Fruit fly (Drosophila melanogaster) whole organism, embryonic: ENCODE data around the gene CG14110.

ENCODE experiments used
- ATbp ChIP-seq: fragments of 200-800 bp; sonication (Bioruptor generic); optimal IDR thresholded peaks from 2 replicates; lab custom pipeline; 2017; ENCODE audit warnings: missing biosample characterization, mild to moderate bottlenecking, missing genetic modification characterization, missing genetic modification reagents
- BtbVII ChIP-seq: fragments of 200-800 bp; sonication (Bioruptor generic); optimal IDR thresholded peaks from 3 replicates; lab custom pipeline; 2017; ENCODE audit warnings: missing biosample characterization, mild to moderate bottlenecking, missing genetic modification characterization
- CG1024 ChIP-seq: fragments of 200-800 bp; sonication (Bioruptor generic); IDR thresholded peaks from 2 replicates; pipeline ENCODE4 v1.3.6; 2022; ENCODE audit warnings: missing biosample characterization, missing genetic modification characterization
- CG11093 ChIP-seq: fragments of 200-800 bp; sonication (Bioruptor generic); IDR thresholded peaks from 3 replicates; pipeline ENCODE4 v1.3.6; 2022; ENCODE audit warnings: missing biosample characterization, missing genetic modification characterization
- CG12071 ChIP-seq: fragments of 200-800 bp; sonication (Bioruptor generic); optimal IDR thresholded peaks from 3 replicates; lab custom pipeline; 2018; ENCODE audit warnings: missing biosample characterization, mild to moderate bottlenecking, missing genetic modification characterization
- CG14441 ChIP-seq: fragments of 200-800 bp; sonication (Bioruptor generic); IDR thresholded peaks from 2 replicates; pipeline ENCODE4 v1.3.6; 2022; ENCODE audit warnings: missing biosample characterization, missing genetic modification characterization
- CG14667 ChIP-seq: fragments of 200-800 bp; sonication (Bioruptor generic); IDR thresholded peaks from 2 replicates; pipeline ENCODE4 v1.3.6; 2022; ENCODE audit warnings: missing biosample characterization, missing genetic modification characterization
- CG15696 ChIP-seq: fragments of 200-800 bp; sonication (Bioruptor generic); optimal IDR thresholded peaks from 2 replicates; lab custom pipeline; 2019; ENCODE audit warnings: missing biosample characterization, mild to moderate bottlenecking, missing genetic modification characterization, moderate library complexity
- CG1832 ChIP-seq: fragments of 200-800 bp; sonication (Bioruptor generic); optimal IDR thresholded peaks from 2 replicates; lab custom pipeline; 2017; ENCODE audit warnings: missing biosample characterization, mild to moderate bottlenecking, missing genetic modification characterization, inconsistent platforms
- CG2129 ChIP-seq: fragments of 200-800 bp; sonication (Bioruptor generic); IDR thresholded peaks from 2 replicates; pipeline ENCODE4 v1.3.6; 2022; ENCODE audit warnings: missing biosample characterization, missing genetic modification characterization; ENCODE audit not compliant: partially characterized antibody
- CG31365 ChIP-seq: fragments of 200-800 bp; sonication (Bioruptor generic); optimal IDR thresholded peaks from 2 replicates; lab custom pipeline; 2018; ENCODE audit warnings: missing biosample characterization, mild to moderate bottlenecking, missing genetic modification characterization
- CG3163 ChIP-seq: fragments of 200-800 bp; sonication (Bioruptor generic); optimal IDR thresholded peaks from 3 replicates; lab custom pipeline; 2016; ENCODE audit warnings: missing biosample characterization, missing genetic modification characterization
- CG3726 ChIP-seq: fragments of 200-800 bp; sonication (Bioruptor generic); IDR thresholded peaks from 3 replicates; pipeline ENCODE4, ENCODE4 v1.3.6; 2022; ENCODE audit warnings: missing biosample characterization, missing genetic modification characterization
- CG3838 ChIP-seq: fragments of 200-800 bp; sonication (Bioruptor generic); optimal IDR thresholded peaks from 3 replicates; lab custom pipeline; 2016; ENCODE audit warnings: missing biosample characterization, missing genetic modification characterization
- CG3847 ChIP-seq: fragments of 200-800 bp; sonication (Bioruptor generic); IDR thresholded peaks from 2 replicates; pipeline ENCODE4 v1.3.6; 2022; ENCODE audit warnings: missing biosample characterization, missing genetic modification characterization
- CG42726 ChIP-seq: fragments of 200-800 bp; sonication (Bioruptor generic); IDR thresholded peaks from 2 replicates; pipeline ENCODE4 v1.3.6; 2022; ENCODE audit warnings: missing biosample characterization, missing genetic modification characterization; ENCODE audit not compliant: partially characterized antibody
- CG43689 ChIP-seq: fragments of 200-800 bp; sonication (Bioruptor generic); IDR thresholded peaks from 2 replicates; pipeline ENCODE4 v1.3.6; 2022; ENCODE audit warnings: missing biosample characterization, missing genetic modification characterization
- CG4820 ChIP-seq: fragments of 200-800 bp; sonication (Bioruptor generic); optimal IDR thresholded peaks from 3 replicates; lab custom pipeline; 2016; ENCODE audit warnings: missing biosample characterization, missing genetic modification characterization
- CG6813 ChIP-seq: fragments of 200-800 bp; sonication (Bioruptor generic); optimal IDR thresholded peaks from 2 replicates; lab custom pipeline; 2017; ENCODE audit warnings: missing biosample characterization, missing genetic modification characterization, mild to moderate bottlenecking, moderate library complexity, missing genetic modification reagents
- CG7357 ChIP-seq: fragments of 200-800 bp; sonication (Bioruptor generic); IDR thresholded peaks from 3 replicates; pipeline ENCODE4 v1.3.6; 2022; ENCODE audit warnings: missing biosample characterization, missing genetic modification characterization
- CoRest ChIP-seq: fragments of 200-800 bp; sonication (Bioruptor generic); optimal IDR thresholded peaks from 3 replicates; lab custom pipeline; 2018; ENCODE audit warnings: missing biosample characterization, mild to moderate bottlenecking, missing genetic modification characterization, moderate library complexity
- CrebB ChIP-seq: fragments of 200-800 bp; sonication (Bioruptor generic); optimal IDR thresholded peaks from 3 replicates; lab custom pipeline; 2018; ENCODE audit warnings: missing biosample characterization, mild to moderate bottlenecking, missing genetic modification characterization
- Drgx ChIP-seq: fragments of 200-800 bp; sonication (Bioruptor generic); IDR thresholded peaks from 2 replicates; pipeline ENCODE4 v1.3.6; 2022; ENCODE audit warnings: missing biosample characterization, missing genetic modification characterization
- Hey ChIP-seq: fragments of 200-800 bp; sonication (Bioruptor generic); optimal IDR thresholded peaks from 3 replicates; lab custom pipeline; 2018; ENCODE audit warnings: missing biosample characterization, mild to moderate bottlenecking, missing genetic modification characterization
- Hmr ChIP-seq: fragments of 200-800 bp; sonication (Bioruptor generic); optimal IDR thresholded peaks from 3 replicates; lab custom pipeline; 2017; ENCODE audit warnings: mild to moderate bottlenecking, missing biosample characterization, missing genetic modification reagents, missing genetic modification characterization
- Hr3 ChIP-seq: fragments of 200-800 bp; sonication (Bioruptor generic); optimal IDR thresholded peaks from 3 replicates; lab custom pipeline; 2016; ENCODE audit warnings: missing biosample characterization, missing genetic modification characterization
- MBD-R2 ChIP-seq: fragments of 200-800 bp; sonication (Bioruptor generic); IDR thresholded peaks from 2 replicates; pipeline ENCODE4 v1.3.6; 2022; ENCODE audit warnings: missing biosample characterization, missing genetic modification characterization
- MESR4 ChIP-seq: fragments of 200-800 bp; sonication (Bioruptor generic); optimal IDR thresholded peaks from 2 replicates; lab custom pipeline; 2018; ENCODE audit warnings: missing biosample characterization, mild to moderate bottlenecking, missing genetic modification characterization, moderate library complexity
- Sox102F ChIP-seq: fragments of 200-800 bp; sonication (Bioruptor generic); optimal IDR thresholded peaks from 2 replicates; lab custom pipeline; 2018; ENCODE audit warnings: missing biosample characterization, mild to moderate bottlenecking, missing genetic modification characterization, moderate library complexity
- Tbp ChIP-seq: fragments of >200 bp; optimal IDR thresholded peaks from 2 replicates; lab custom pipeline; 2018; ENCODE audit warnings: missing biosample characterization, missing genetic modification characterization
- al ChIP-seq: fragments of 200-800 bp; sonication (Bioruptor generic); IDR thresholded peaks from 2 replicates; pipeline ENCODE4 v1.3.6; 2022; ENCODE audit warnings: missing biosample characterization, missing genetic modification characterization
- amos ChIP-seq: fragments of 200-800 bp; sonication (Bioruptor generic); IDR thresholded peaks from 2 replicates; pipeline ENCODE4 v1.3.6; 2022; ENCODE audit warnings: missing biosample characterization, missing genetic modification characterization; ENCODE audit not compliant: partially characterized antibody
- ap ChIP-seq: fragments of 200-800 bp; sonication (Bioruptor generic); IDR thresholded peaks from 2 replicates; pipeline ENCODE4 v1.3.6; 2022; ENCODE audit warnings: missing biosample characterization, missing genetic modification characterization
- ase ChIP-seq: fragments of 200-800 bp; sonication (Bioruptor generic); IDR thresholded peaks from 3 replicates; pipeline ENCODE4 v1.3.6; 2022; ENCODE audit warnings: missing biosample characterization, missing genetic modification characterization
- ato ChIP-seq: fragments of 200-800 bp; sonication (Bioruptor generic); IDR thresholded peaks from 2 replicates; pipeline ENCODE4 v1.3.6; 2022; ENCODE audit warnings: missing biosample characterization, missing genetic modification characterization; ENCODE audit not compliant: partially characterized antibody
- bcd ChIP-seq: fragments of 200-800 bp; sonication (Bioruptor generic); optimal IDR thresholded peaks from 2 replicates; lab custom pipeline; 2017; ENCODE audit warnings: missing biosample characterization, mild to moderate bottlenecking, missing genetic modification characterization
- cad ChIP-seq: fragments of >200 bp; optimal IDR thresholded peaks from 2 replicates; lab custom pipeline; 2017; ENCODE audit warnings: missing biosample characterization, missing genetic modification characterization
- cwo ChIP-seq: fragments of 200-800 bp; sonication (Bioruptor generic); optimal IDR thresholded peaks from 3 replicates; lab custom pipeline; 2017; ENCODE audit warnings: missing biosample characterization, missing genetic modification characterization, mild to moderate bottlenecking, moderate library complexity, missing genetic modification reagents
- dan ChIP-seq: fragments of 200-800 bp; sonication (Bioruptor generic); IDR thresholded peaks from 2 replicates; pipeline ENCODE4 v1.3.6; 2022; ENCODE audit warnings: missing biosample characterization, missing genetic modification characterization
- danr ChIP-seq: fragments of 200-800 bp; sonication (Bioruptor generic); IDR thresholded peaks from 2 replicates; pipeline ENCODE4 v1.3.6; 2022; ENCODE audit warnings: missing biosample characterization, missing genetic modification characterization
- dati ChIP-seq: fragments of 200-800 bp; sonication (Bioruptor generic); IDR thresholded peaks from 2 replicates; pipeline ENCODE4 v1.3.6; 2022; ENCODE audit warnings: missing biosample characterization, missing genetic modification characterization
- dimm ChIP-seq: fragments of 200-800 bp; sonication (Bioruptor generic); IDR thresholded peaks from 2 replicates; pipeline ENCODE4 v1.3.6; 2022; ENCODE audit warnings: missing biosample characterization, missing genetic modification characterization
- dm ChIP-seq: fragments of 200-800 bp; sonication (Bioruptor generic); optimal IDR thresholded peaks from 3 replicates; lab custom pipeline; 2016; ENCODE audit warnings: missing biosample characterization, missing genetic modification characterization
- gcm ChIP-seq: fragments of 200-800 bp; sonication (Bioruptor generic); optimal IDR thresholded peaks from 2 replicates; lab custom pipeline; 2019; ENCODE audit warnings: missing biosample characterization, mild to moderate bottlenecking, missing genetic modification characterization, moderate library complexity
- gro ChIP-seq: fragments of 200-800 bp; sonication (Bioruptor generic); optimal IDR thresholded peaks from 2 replicates; lab custom pipeline; 2016; ENCODE audit warnings: missing biosample characterization, missing genetic modification characterization
- ind ChIP-seq: fragments of 200-800 bp; sonication (Bioruptor generic); optimal IDR thresholded peaks from 3 replicates; lab custom pipeline; 2016; ENCODE audit warnings: missing biosample characterization, missing genetic modification characterization
- klu ChIP-seq: fragments of 200-800 bp; sonication (Bioruptor generic); IDR thresholded peaks from 2 replicates; pipeline ENCODE4 v1.3.6; 2022; ENCODE audit warnings: missing biosample characterization, missing genetic modification characterization
- mam ChIP-seq: fragments of 200-800 bp; sonication (Bioruptor generic); optimal IDR thresholded peaks from 3 replicates; lab custom pipeline; 2016; ENCODE audit warnings: missing biosample characterization, missing genetic modification characterization
- scrt ChIP-seq: fragments of 200-800 bp; sonication (Bioruptor generic); optimal IDR thresholded peaks from 2 replicates; lab custom pipeline; 2018; ENCODE audit warnings: missing biosample characterization, mild to moderate bottlenecking, missing genetic modification characterization, moderate library complexity
- tio ChIP-seq: fragments of 200-800 bp; sonication (Bioruptor generic); optimal IDR thresholded peaks from 2 replicates; lab custom pipeline; 2017; ENCODE audit warnings: missing biosample characterization, missing genetic modification characterization, inconsistent platforms
- unpg ChIP-seq: fragments of 200-800 bp; sonication (Bioruptor generic); optimal IDR thresholded peaks from 3 replicates; lab custom pipeline; 2018; ENCODE audit warnings: missing biosample characterization, mild to moderate bottlenecking, missing genetic modification characterization, moderate library complexity

The CG14110 gene

DNA sequence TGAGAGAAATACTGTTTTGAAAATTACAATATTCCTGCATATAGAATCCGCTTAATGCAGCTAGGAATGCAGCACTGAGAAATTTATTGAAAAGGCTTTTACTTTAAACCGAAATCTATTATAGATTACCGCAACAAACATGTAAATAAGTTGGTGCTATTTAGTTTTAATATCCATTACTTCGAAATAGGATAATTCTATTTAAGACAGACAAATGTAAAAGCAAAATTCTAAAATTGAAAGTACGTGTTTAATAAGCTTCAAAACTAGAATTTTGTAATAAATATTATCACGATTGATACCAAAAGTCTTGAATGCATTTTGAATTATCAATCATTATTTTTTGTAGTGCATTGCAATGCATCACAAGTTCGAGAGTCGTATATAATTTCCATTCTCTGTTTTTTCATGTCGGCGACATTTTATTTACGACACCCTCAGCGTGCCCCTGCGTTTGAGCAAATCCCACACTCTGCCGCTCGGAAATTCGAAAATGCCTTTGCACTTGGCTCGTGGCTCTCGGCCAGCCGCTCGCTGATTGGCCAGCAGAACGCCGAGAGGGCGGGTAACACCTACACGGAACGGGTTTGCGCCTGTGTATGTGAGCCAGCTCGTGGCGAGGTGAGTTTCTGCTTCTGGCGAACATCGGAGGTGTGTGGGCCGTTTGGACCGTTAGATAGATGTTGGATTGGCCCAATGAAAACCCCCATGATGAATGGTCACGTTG, 18.7 kb downstream of the CG14110 start (continued):
- TF ChIP-seq CG7357 (GFP tag; lab: Robert Waterston, UW) (no peak), amos (GFP tag; lab: Robert Waterston, UW) (no peak), CG4820 (GFP tag; lab: Kevin White, UChicago) (peak; percentile 32), CG11093 (GFP tag; lab: Robert Waterston, UW) (no peak), CG42726 (GFP tag; lab: Robert Waterston, UW) (no peak), Drgx (GFP tag; lab: Robert Waterston, UW) (no peak), CG3163 (GFP tag; lab: Kevin White, UChicago) (no peak), cad (GFP tag; lab: Kevin White, UChicago) (peak; percentile 57), Sox102F (GFP tag; lab: Kevin White, UChicago) (peak; percentile 20), bcd (GFP tag; lab: Kevin White, UChicago) (peak; percentile 21), ato (GFP tag; lab: Robert Waterston, UW) (no peak), CG1832 (GFP tag; lab: Kevin White, UChicago) (no peak), tio (GFP tag; lab: Kevin White, UChicago) (peak; percentile 22), scrt (no peak), al (GFP tag; lab: Robert Waterston, UW) (no peak), MBD-R2 (GFP tag; lab: Robert Waterston, UW) (no peak), CG6813 (GFP tag; lab: Kevin White, UChicago) (no peak), CG14667 (no peak), Hr3 (no peak), CG14441 (GFP tag; lab: Robert Waterston, UW) (no peak), Hey (tag; lab: Kevin White, UChicago) (no peak), Tbp (GFP tag; lab: Kevin White, UChicago) (no peak), CG43689 (GFP tag; lab: Robert Waterston, UW) (no peak), MESR4 (GFP tag; lab: Kevin White, UChicago) (no peak), dm (GFP tag; lab: Kevin White, UChicago) (no peak), dati (GFP tag; lab: Robert Waterston, UW) (no peak), BtbVII (GFP tag; lab: Kevin White, UChicago) (no peak), unpg (GFP tag; lab: Kevin White, UChicago) (no peak), CG12071 (GFP tag; lab: Kevin White, UChicago) (no peak), gcm (GFP tag; lab: Kevin White, UChicago) (no peak), gro (GFP tag; lab: Kevin White, UChicago) (no peak), mam (GFP tag; lab: Kevin White, UChicago) (no peak), CoRest (no peak), CG1024 (GFP tag; lab: Robert Waterston, UW) (no peak), Hmr (GFP tag; lab: Kevin White, UChicago) (no peak), dimm (GFP tag; lab: Robert Waterston, UW) (no peak), ase (GFP tag; lab: Robert Waterston, UW) (no peak), CG3726 (GFP tag; lab: Robert Waterston, UW) (no peak), dan (GFP tag; lab: Robert Waterston, UW) (no peak), ap (GFP tag; lab: Robert Waterston, UW) (no peak), ATbp (GFP tag; lab: Kevin White, UChicago) (no peak), CG2129 (no peak), CG3838 (no peak), CrebB (no peak), cwo (no peak), danr (GFP tag; lab: Robert Waterston, UW) (no peak), CG15696 (tag; lab: Kevin White, UChicago) (peak; percentile 57), klu (no peak), CG31365 (tag; lab: Kevin White, UChicago) (no peak), ind (GFP tag; lab: Kevin White, UChicago) (no peak), CG3847 (GFP tag; lab: Robert Waterston, UW) (no peak)
